Worm (Caenorhabditis elegans) whole organism, early embryonic: Measurements from ENCODE around the gene clec-164.

ENCODE experiments used
- B0310.2 ChIP-seq: sonication (generic microtip); optimal IDR thresholded peaks from 2 replicates; lab custom pipeline; 2016; ENCODE audit warnings: mild to moderate bottlenecking, missing genetic modification characterization, missing compliant biosample characterization
- ama-1 ChIP-seq: fragments of 150-350 bp; optimal IDR thresholded peaks from 2 replicates; lab custom pipeline; 2014
- ceh-36 ChIP-seq: sonication (generic microtip); optimal IDR thresholded peaks from 2 replicates; lab custom pipeline; 2016; ENCODE audit warnings: missing genetic modification characterization, inconsistent platforms, missing compliant biosample characterization
- hnd-1 ChIP-seq: sonication (generic microtip); optimal IDR thresholded peaks from 2 replicates; lab custom pipeline; 2016; ENCODE audit warnings: missing genetic modification characterization, missing compliant biosample characterization
- sea-1 ChIP-seq: fragments of 200-800 bp; sonication (Bioruptor generic); conservative IDR thresholded peaks from 2 replicates; pipeline ENCODE4 v1.3.6; 2022; ENCODE audit warnings: missing genetic modification characterization, missing compliant biosample characterization

DNA sequence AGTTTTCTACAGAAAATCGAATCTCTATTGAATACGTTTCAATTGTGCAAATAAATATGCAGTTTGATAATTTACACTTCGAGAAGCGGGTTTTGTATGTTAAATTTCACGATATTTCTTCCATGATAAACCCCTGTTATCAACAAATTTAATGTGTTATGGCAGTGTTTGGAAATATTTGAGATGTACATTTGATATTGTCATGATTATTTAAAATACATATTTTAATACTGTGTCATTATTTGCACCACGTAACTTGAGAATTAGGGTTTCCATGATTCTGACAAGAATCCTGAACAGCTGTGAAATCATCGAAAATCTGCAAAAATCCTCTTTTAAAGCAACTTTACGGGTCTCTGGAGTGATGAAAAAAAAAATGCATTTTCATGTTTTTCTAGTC lies 46.0 kb upstream of the clec-164 start, which contains the start of gene K11H12.11:
- TF ChIP-seq ama-1 (lab: Kevin White, UChicago) (no peak), ceh-36 (tag; lab: Kevin White, UChicago) (no peak), hnd-1 (no peak), sea-1 (GFP tag; lab: Robert Waterston, UW) (no peak), B0310.2 (tag; lab: Kevin White, UChicago) (no peak)
